Worm (Caenorhabditis elegans): ENCODE data around the gene R07A4.2.

R07A4.2 gene

ce11 chrX:10783822-10784221 lies 37.5 kb upstream of the R07A4.2 start, which contains the start of gene clc-4:
TSS of gene clc-4 (minus strand) at chrX:10783922.
- TF ChIP-seq madf-8 (GFP tag; conservative IDR thresholded peaks at IDR 0.05) (no peak), F39B2.1 (GFP tag; IDR thresholded peaks at IDR 0.05) (no peak), B0336.3 (GFP tag; IDR thresholded peaks at IDR 0.05) (no peak), madf-6 (GFP tag; IDR thresholded peaks at IDR 0.05) (no peak), unc-130 (GFP tag; optimal IDR thresholded peaks at IDR 0.05) (no peak)

ce11 chrX:10780542-10781266 lies 34.4 kb upstream of the R07A4.2 start:
- TF ChIP-seq let-526 (GFP tag; IDR thresholded peaks at IDR 0.05): no peak
- no peak for TF ChIP-seq nhr-27 (tag; optimal IDR thresholded peaks at IDR 0.05)
- no peak for TF ChIP-seq K11D2.4 (GFP tag; IDR thresholded peaks at IDR 0.05)
- TF ChIP-seq let-607 (tag; optimal IDR thresholded peaks at IDR 0.05): no peak
- no peak for TF ChIP-seq tlf-1 (GFP tag; optimal IDR thresholded peaks at IDR 0.05)
- peak; percentile 37 for TF ChIP-seq nhr-80 (tag; optimal IDR thresholded peaks at IDR 0.05)
- TF ChIP-seq Y95B8A.8 (GFP tag; IDR thresholded peaks at IDR 0.05): no peak
- TF ChIP-seq F37B4.10 (GFP tag; IDR thresholded peaks at IDR 0.05): 0 out of 2 replicates have a peak, but pooled peaks have one; percentile 66
- TF ChIP-seq lin-26 (GFP tag; IDR thresholded peaks at IDR 0.05): peak; percentile 34; the same call in 1 of the 2 replicates
- TF ChIP-seq Y79H2A.3 (GFP tag; conservative IDR thresholded peaks at IDR 0.05): no peak
- no peak for TF ChIP-seq nhr-90 (tag; optimal IDR thresholded peaks at IDR 0.05)
- TF ChIP-seq repo-1 (tag; optimal IDR thresholded peaks at IDR 0.05): peak; percentile 9
- no peak for TF ChIP-seq hlh-12 (tag; optimal IDR thresholded peaks at IDR 0.05)
- peak; percentile 63 for TF ChIP-seq zfh-2 (GFP tag; conservative IDR thresholded peaks at IDR 0.05)
- no peak for TF ChIP-seq pha-4 (tag; optimal IDR thresholded peaks at IDR 0.05)
- TF ChIP-seq ztf-3 (GFP tag; optimal IDR thresholded peaks at IDR 0.05): no peak
- TF ChIP-seq ztf-26 (tag; optimal IDR thresholded peaks at IDR 0.05): no peak
- peak; percentile 19 for TF ChIP-seq ZK185.1 (tag; optimal IDR thresholded peaks at IDR 0.05; ENCODE audit: poor library complexity, severe bottlenecking)
- TF ChIP-seq B0261.1 (tag; optimal IDR thresholded peaks at IDR 0.05): no peak
- no peak for TF ChIP-seq aptf-3 (GFP tag; IDR thresholded peaks at IDR 0.05)
- no peak for TF ChIP-seq F57C9.4 (tag; optimal IDR thresholded peaks at IDR 0.05)
- TF ChIP-seq ekl-4 (GFP tag; IDR thresholded peaks at IDR 0.05): no peak
- no peak for TF ChIP-seq aptf-2 (GFP tag; conservative IDR thresholded peaks at IDR 0.05)
- TF ChIP-seq ceh-27 (GFP tag; optimal IDR thresholded peaks at IDR 0.05): no peak
- TF ChIP-seq F52B5.7 (tag; optimal IDR thresholded peaks at IDR 0.05): no peak
- no peak for TF ChIP-seq pbrm-1 (GFP tag; IDR thresholded peaks at IDR 0.05)

DNA sequence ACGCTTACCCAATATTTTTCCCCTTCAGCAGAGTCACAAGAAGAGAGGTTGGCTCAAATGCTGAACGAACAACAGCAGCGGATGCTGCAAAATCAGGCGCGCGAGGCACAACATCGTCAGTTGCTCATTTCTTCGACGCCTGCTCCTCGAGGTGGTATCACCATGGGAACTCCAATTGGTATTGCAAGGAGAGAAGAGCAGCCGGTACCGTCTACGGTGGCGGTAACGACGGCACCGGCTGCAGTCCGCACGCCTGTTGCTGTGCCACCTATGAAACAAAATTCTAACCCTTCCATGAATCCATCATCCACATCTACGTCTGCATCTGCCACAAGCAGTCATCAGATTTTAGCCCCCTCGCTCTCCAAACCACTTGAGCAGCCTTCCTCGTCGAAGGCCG lies 28.6 kb upstream of the R07A4.2 start:
- TF ChIP-seq madf-3 (GFP tag; IDR thresholded peaks at IDR 0.05) (no peak), nfyb-1 (GFP tag; IDR thresholded peaks at IDR 0.05) (0 out of 2 replicates have a peak, but pooled peaks have one; percentile 10), zfh-2 (GFP tag; conservative IDR thresholded peaks at IDR 0.05) (peak; percentile 51; the same call in 1 of the 2 replicates), xnd-1 (tag; optimal IDR thresholded peaks at IDR 0.05) (no peak), sptf-2 (GFP tag; optimal IDR thresholded peaks at IDR 0.05) (no peak), nfya-2 (GFP tag; IDR thresholded peaks at IDR 0.05) (0 out of 2 replicates have a peak, but pooled peaks have one; percentile 26)

Measured in whole organism, young adult.